Fruit fly (Drosophila melanogaster) whole organism, adult: ENCODE measurements around the gene CG2889.

Source experiments
- CG11617 ChIP-seq: fragments of 200-800 bp; sonication (Bioruptor generic); optimal IDR thresholded peaks from 2 replicates; lab custom pipeline; 2017; ENCODE audit warnings: mild to moderate bottlenecking, missing biosample characterization, missing genetic modification reagents, missing genetic modification characterization
- CG12768 ChIP-seq: fragments of 200-800 bp; sonication (Bioruptor generic); optimal IDR thresholded peaks from 2 replicates; lab custom pipeline; 2017; ENCODE audit warnings: missing biosample characterization, missing genetic modification characterization, mild to moderate bottlenecking, moderate library complexity, missing genetic modification reagents
- CG14711 ChIP-seq: fragments of 200-800 bp; sonication (Bioruptor generic); optimal IDR thresholded peaks from 2 replicates; lab custom pipeline; 2018; ENCODE audit warnings: missing biosample characterization, mild to moderate bottlenecking, missing genetic modification characterization, moderate library complexity
- CG1620 ChIP-seq: fragments of 200-800 bp; sonication (Bioruptor generic); optimal IDR thresholded peaks from 2 replicates; lab custom pipeline; 2016; ENCODE audit warnings: missing biosample characterization, missing genetic modification characterization
- CG33017 ChIP-seq: fragments of 200-800 bp; sonication (Bioruptor generic); optimal IDR thresholded peaks from 2 replicates; lab custom pipeline; 2018; ENCODE audit warnings: missing biosample characterization, mild to moderate bottlenecking, missing genetic modification characterization, moderate library complexity
- CG5204 ChIP-seq: fragments of 200-800 bp; sonication (Bioruptor generic); optimal IDR thresholded peaks from 2 replicates; lab custom pipeline; 2016; ENCODE audit warnings: missing biosample characterization, missing genetic modification characterization
- CG7045 ChIP-seq: fragments of 200-800 bp; sonication (Bioruptor generic); optimal IDR thresholded peaks from 2 replicates; lab custom pipeline; 2017; ENCODE audit warnings: missing biosample characterization, mild to moderate bottlenecking, missing genetic modification characterization
- CG7101 ChIP-seq: fragments of 200-800 bp; sonication (Bioruptor generic); optimal IDR thresholded peaks from 2 replicates; lab custom pipeline; 2018; ENCODE audit warnings: missing biosample characterization, mild to moderate bottlenecking, missing genetic modification characterization, moderate library complexity
- Clk ChIP-seq: fragments of 200-800 bp; sonication (Bioruptor generic); optimal IDR thresholded peaks from 2 replicates; lab custom pipeline; 2017; ENCODE audit warnings: missing biosample characterization, missing genetic modification characterization
- Crg-1 ChIP-seq: fragments of 200-800 bp; sonication (Bioruptor generic); optimal IDR thresholded peaks from 2 replicates; lab custom pipeline; 2016; ENCODE audit warnings: missing biosample characterization, missing genetic modification characterization
- Hr96 ChIP-seq: fragments of 200-800 bp; sonication (Bioruptor generic); optimal IDR thresholded peaks from 2 replicates; lab custom pipeline; 2016; ENCODE audit warnings: missing biosample characterization, missing genetic modification characterization
- Mnt ChIP-seq: fragments of 200-800 bp; sonication (Bioruptor generic); optimal IDR thresholded peaks from 2 replicates; lab custom pipeline; 2016; ENCODE audit warnings: missing biosample characterization, mild to moderate bottlenecking, missing genetic modification characterization
- bab1 ChIP-seq: fragments of 200-800 bp; sonication (Bioruptor generic); optimal IDR thresholded peaks from 3 replicates; lab custom pipeline; 2019; ENCODE audit warnings: missing biosample characterization, mild to moderate bottlenecking, missing genetic modification characterization, moderate library complexity
- cic ChIP-seq: fragments of 200-800 bp; sonication (Bioruptor generic); optimal IDR thresholded peaks from 2 replicates; lab custom pipeline; 2017; ENCODE audit warnings: missing biosample characterization, mild to moderate bottlenecking, missing genetic modification characterization, moderate library complexity
- cnc ChIP-seq, 2 experiments: fragments of >200 bp; optimal IDR thresholded peaks; 2 replicates each; lab custom pipeline; 2017
- kay ChIP-seq: fragments of 200-800 bp; sonication (Bioruptor generic); peaks from one replicate; lab custom pipeline; 2016; ENCODE audit warnings: missing biosample characterization, missing genetic modification characterization, borderline replicate concordance
- ovo ChIP-seq: fragments of 200-800 bp; sonication (Bioruptor generic); optimal IDR thresholded peaks from 2 replicates; lab custom pipeline; 2016; ENCODE audit warnings: missing biosample characterization, missing genetic modification characterization
- pad ChIP-seq: fragments of 200-800 bp; sonication (Bioruptor generic); optimal IDR thresholded peaks from 3 replicates; lab custom pipeline; 2017; ENCODE audit warnings: missing biosample characterization, missing genetic modification characterization, mild to moderate bottlenecking, moderate library complexity, missing genetic modification reagents
- tj ChIP-seq: fragments of 200-800 bp; sonication (Bioruptor generic); optimal IDR thresholded peaks from 3 replicates; lab custom pipeline; 2017; ENCODE audit warnings: missing biosample characterization, mild to moderate bottlenecking, missing genetic modification characterization, moderate library complexity
- toe ChIP-seq: fragments of 200-800 bp; sonication (Bioruptor generic); optimal IDR thresholded peaks from 2 replicates; lab custom pipeline; 2016; ENCODE audit warnings: missing biosample characterization, missing genetic modification characterization

The CG2889 gene

DNA sequence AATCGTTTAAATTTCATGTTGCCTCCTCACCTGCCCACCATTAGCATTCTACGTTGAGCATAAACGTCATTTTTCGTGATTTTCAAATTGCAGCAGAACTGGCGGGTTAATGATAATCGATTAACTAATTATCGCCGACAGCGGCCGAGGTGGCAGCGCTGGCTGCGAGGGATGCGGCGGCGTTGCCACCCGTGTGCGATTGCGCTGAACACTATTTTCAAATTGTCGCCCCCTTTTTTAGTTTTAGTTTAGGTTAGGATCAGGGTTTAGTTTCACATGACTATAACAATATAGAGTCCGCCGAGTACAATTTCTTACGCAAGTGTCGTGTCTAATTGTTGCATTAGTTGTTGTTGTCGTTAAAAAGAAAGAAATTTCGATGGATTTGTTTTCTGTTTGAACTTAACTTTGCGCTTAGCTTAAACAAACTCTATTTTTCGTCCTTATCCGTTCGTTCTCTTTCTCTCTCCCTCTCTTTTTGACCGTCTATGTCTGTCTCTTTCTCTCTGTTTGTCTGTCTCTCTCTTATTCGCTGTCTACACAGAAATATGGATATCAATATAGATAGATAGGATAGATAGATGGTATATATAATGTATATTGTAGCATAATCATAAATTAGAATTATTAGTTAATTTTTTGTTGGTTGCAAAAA is 10.6 kb upstream of the CG2889 start:
- TF ChIP-seq cic (peak; percentile 0), Crg-1 (GFP tag; lab: Kevin White, UChicago) (peak; percentile 13), CG7045 (peak; percentile 38), CG11617 (GFP tag; lab: Kevin White, UChicago) (no peak), CG12768 (GFP tag; lab: Kevin White, UChicago) (no peak), Mnt (GFP tag; lab: Kevin White, UChicago) (peak; percentile 15), bab1 (peak; percentile 60), pad (GFP tag; lab: Kevin White, UChicago) (peak; percentile 23)

DNA sequence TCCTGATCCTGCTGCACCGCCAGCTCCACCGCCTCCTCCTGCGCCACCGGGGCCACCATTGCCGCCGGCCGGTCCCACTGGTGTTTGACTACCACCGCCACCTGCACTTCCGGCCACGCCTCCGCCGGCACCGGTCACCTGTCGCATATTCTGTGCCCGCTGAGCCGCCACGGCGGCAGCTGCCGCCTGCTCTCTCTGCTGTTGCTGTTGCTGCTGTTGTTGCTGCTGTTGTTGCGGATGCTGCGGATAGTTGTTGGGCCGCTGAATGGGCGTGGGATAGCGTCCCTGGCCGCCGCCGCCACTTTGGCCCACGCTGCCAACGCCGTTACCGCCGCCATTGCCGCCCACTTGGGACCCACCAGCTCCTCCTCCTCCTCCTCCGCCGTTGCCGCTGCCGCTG is 9.2 kb upstream of the CG2889 start:
- TF ChIP-seq cnc (optimal IDR thresholded peaks at IDR 0.05; lab: Kevin White, UChicago) (no peak), CG14711 (tag; lab: Kevin White, UChicago) (no peak), CG7045 (no peak), Clk (GFP tag; lab: Kevin White, UChicago) (no peak), ovo (no peak), cic (no peak), toe (GFP tag; lab: Kevin White, UChicago) (no peak), CG12768 (GFP tag; lab: Kevin White, UChicago) (no peak), CG33017 (tag; lab: Kevin White, UChicago) (no peak), CG1620 (GFP tag; lab: Kevin White, UChicago) (no peak), Crg-1 (GFP tag; lab: Kevin White, UChicago) (no peak), kay (GFP tag; lab: Kevin White, UChicago) (no peak)

DNA sequence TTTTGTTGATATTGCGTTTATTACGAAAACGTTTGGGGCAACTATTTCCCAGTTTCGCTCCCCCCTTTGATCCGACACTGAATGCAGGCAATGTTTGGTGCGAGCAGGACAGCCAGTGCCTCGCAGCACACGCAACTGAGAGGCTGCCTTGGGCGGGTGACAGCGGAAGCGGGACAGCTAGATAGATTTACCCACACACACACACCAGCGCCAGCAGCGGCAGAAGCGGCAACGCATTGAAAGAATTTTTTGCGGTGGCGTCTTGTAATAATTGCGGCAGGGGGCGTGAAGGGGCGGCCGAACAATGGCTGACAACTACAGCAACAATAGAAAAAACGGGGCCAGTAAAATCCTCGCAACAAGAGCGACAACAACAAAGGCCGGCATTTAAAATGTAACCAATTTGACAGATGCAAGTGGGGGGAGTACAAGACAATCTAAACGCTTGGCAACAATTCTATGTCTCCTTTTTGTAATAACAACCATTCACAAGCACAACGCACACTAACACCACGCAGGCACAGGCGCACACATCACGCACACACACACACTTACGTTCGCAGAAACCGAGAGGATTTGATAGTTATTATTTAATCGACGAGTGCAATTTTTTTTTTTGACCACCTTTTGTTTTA is 1.0 kb upstream of the CG2889 start:
- TF ChIP-seq CG1620 (GFP tag; lab: Kevin White, UChicago), result peak; percentile 34
- TF ChIP-seq pad (GFP tag; lab: Kevin White, UChicago), result peak; percentile 84
- peak; percentile 45 for TF ChIP-seq tj (GFP tag; lab: Kevin White, UChicago)
- TF ChIP-seq CG14711 (tag; lab: Kevin White, UChicago), result no peak
- peak; percentile 33 for TF ChIP-seq Hr96 (GFP tag; lab: Kevin White, UChicago)
- no peak for TF ChIP-seq CG7101 (tag; lab: Kevin White, UChicago)
- peak; percentile 76 for TF ChIP-seq Mnt (GFP tag; lab: Kevin White, UChicago)
- peak; percentile 6 for TF ChIP-seq CG11617 (GFP tag; lab: Kevin White, UChicago)
- no peak for TF ChIP-seq CG7045
- TF ChIP-seq ovo, result no peak
- peak; percentile 34 for TF ChIP-seq cic
- TF ChIP-seq CG33017 (tag; lab: Kevin White, UChicago), result no peak

DNA sequence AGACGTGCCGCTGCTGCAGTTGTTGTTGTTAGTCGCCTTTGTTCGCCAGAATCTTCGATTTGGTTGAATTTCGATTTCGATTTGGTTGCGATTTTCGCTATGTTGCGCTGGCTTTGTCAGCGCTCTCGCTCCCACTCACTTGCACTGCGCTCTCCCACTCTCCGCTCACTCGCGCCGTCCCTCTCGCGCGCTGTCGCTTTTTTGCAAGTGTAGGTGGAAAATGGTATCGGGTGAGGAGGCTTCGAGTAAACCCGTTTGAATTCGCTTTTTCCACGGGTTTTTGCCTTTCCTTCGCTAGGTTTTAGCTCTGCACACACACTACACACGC is 439 bp downstream of the CG2889 start:
- TF ChIP-seq tj (GFP tag; lab: Kevin White, UChicago) (peak; percentile 67), ovo (no peak)

DNA sequence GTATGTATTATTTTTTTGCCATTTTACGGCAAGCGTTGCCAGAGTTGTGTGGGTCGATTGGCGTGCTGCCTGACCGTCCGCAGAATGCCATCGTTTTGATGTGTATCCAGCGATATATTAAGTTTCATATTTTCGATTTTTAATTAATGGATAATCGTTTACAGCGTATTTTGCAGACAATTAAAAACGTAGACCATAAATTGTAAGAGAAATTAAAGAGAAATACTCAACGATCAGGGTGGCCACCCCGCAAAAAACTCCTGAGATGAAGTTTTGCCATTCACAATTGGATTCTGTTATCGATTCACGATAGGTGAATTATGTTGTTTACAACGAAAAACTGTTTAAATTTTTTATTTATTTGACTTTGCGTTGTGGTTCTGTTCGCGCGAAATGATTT is 887 bp downstream of the CG2889 start, which contains the start of gene nocte:
nocte (minus strand) TSS at position 51 of the 400 bp plus-strand sequence.
- no peak for TF ChIP-seq CG33017 (tag; lab: Kevin White, UChicago)
- TF ChIP-seq pad (GFP tag; lab: Kevin White, UChicago), result no peak
- no peak for TF ChIP-seq kay (GFP tag; lab: Kevin White, UChicago)
- TF ChIP-seq CG11617 (GFP tag; lab: Kevin White, UChicago), result peak; percentile 26
- peak; percentile 50 for TF ChIP-seq bab1
- TF ChIP-seq cic, result no peak
- TF ChIP-seq Clk (GFP tag; lab: Kevin White, UChicago), result no peak
- TF ChIP-seq CG12768 (GFP tag; lab: Kevin White, UChicago), result no peak
- no peak for TF ChIP-seq cnc (optimal IDR thresholded peaks at IDR 0.05; lab: Kevin White, UChicago)
- peak; percentile 4 for TF ChIP-seq CG7101 (tag; lab: Kevin White, UChicago)
- peak; percentile 60 for TF ChIP-seq CG14711 (tag; lab: Kevin White, UChicago)
- TF ChIP-seq CG5204 (GFP tag; lab: Kevin White, UChicago), result no peak
- no peak for TF ChIP-seq CG7045
- peak; percentile 6 for TF ChIP-seq ovo
- TF ChIP-seq toe (GFP tag; lab: Kevin White, UChicago), result peak; percentile 26
- no peak for TF ChIP-seq Hr96 (GFP tag; lab: Kevin White, UChicago)
- TF ChIP-seq Crg-1 (GFP tag; lab: Kevin White, UChicago), result peak; percentile 11
- TF ChIP-seq CG1620 (GFP tag; lab: Kevin White, UChicago), result peak; percentile 67
- TF ChIP-seq Mnt (GFP tag; lab: Kevin White, UChicago), result peak; percentile 51
- TF ChIP-seq tj (GFP tag; lab: Kevin White, UChicago), result no peak

DNA sequence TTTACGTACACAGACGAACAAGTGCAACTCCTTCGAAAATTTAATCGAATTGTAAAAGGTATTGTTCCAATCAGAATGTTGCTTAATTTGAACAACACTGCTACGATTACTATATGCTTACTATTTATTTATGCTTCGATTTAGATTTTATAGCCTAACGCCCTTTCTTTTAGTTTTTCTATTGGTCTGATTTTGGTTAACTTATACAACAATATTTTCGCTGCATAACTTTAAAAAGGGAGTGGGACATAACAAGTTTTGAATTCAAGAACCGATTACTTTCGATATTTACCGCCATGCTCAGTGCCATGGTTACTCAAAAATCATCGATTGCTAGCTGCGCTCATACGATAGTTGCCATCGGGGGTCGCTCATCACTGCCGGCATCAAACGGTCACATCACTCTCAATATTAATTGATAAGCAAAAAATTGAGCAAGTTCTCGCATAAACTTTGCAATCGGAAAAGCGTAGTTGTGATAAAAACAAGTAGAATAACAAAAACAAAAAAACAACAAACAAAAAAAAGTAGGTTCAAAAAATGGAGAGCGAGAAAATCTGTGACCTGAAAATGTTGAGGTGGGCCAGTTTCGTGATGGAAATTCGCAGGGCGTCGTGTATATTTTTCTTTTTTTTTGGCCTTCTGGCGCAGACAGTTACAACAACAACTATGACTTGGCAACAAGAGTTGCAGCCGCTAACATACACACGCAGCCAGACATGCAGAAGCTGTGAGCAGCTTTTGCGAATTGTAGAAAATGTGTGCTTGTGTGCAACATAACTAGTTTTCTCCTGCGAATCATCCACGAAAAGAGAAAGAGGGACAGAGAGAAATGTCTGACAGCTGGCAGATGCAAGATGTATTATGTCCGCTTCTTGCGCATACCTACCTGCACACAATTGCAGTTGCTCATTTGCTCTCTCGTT is 5.0 kb downstream of the CG2889 start, which contains the start of the genes CG2887 and PPP4R2r:
CG2887 (minus strand) TSS at position 51 of the 926 bp plus-strand sequence.
PPP4R2r (plus strand) TSS at position 396 of the 926 bp plus-strand sequence.
- TF ChIP-seq tj (GFP tag; lab: Kevin White, UChicago) (peak; percentile 87), CG11617 (GFP tag; lab: Kevin White, UChicago) (peak; percentile 18), cic (peak; percentile 25), CG7101 (tag; lab: Kevin White, UChicago) (peak; percentile 41), Mnt (GFP tag; lab: Kevin White, UChicago) (peak; percentile 38), Crg-1 (GFP tag; lab: Kevin White, UChicago) (peak; percentile 13), Clk (GFP tag; lab: Kevin White, UChicago) (no peak), CG14711 (tag; lab: Kevin White, UChicago) (peak; percentile 12), cnc (optimal IDR thresholded peaks at IDR 0.05; lab: Kevin White, UChicago) (no peak), bab1 (peak; percentile 78)
